In genomic region chr3R:27608536-27608935, dm6 we compare ENCODE assay signal across 4 fruit fly cellular contexts.
TF ChIP-seq lines count a peak whose summit lies in the region.

No protein-coding gene starts in this region.

- TF ChIP-seq CTCF in whole organism, embryonic (GFP tag; optimal IDR thresholded peaks at IDR 0.05; lab: Kevin White, UChicago) = no peak

TF ChIP-seq in whole organism, adult, 20 proteins besides CTCF, POLR2A, EP300 and RAD21:
- peak; percentile 11 for TF ChIP-seq CG5204 (GFP tag; optimal IDR thresholded peaks at IDR 0.05; lab: Kevin White, UChicago)
- no peak for TF ChIP-seq CG12768 (GFP tag; optimal IDR thresholded peaks at IDR 0.05; lab: Kevin White, UChicago)

TF ChIP-seq in whole organism, embryonic, 481 proteins besides CTCF, POLR2A, EP300 and RAD21:
- TF ChIP-seq lab (GFP tag; optimal IDR thresholded peaks at IDR 0.05; lab: Kevin White, UChicago) (peak; percentile 3), chinmo (GFP tag; IDR thresholded peaks at IDR 0.05; lab: Robert Waterston, UW; ENCODE audit: partially characterized antibody) (no peak), grau (tag; optimal IDR thresholded peaks at IDR 0.05; lab: Kevin White, UChicago) (peak; percentile 68), sens (GFP tag; lab: Kevin White, UChicago) (peak; percentile 50), CG7839 (tag; optimal IDR thresholded peaks at IDR 0.05; lab: Kevin White, UChicago) (peak; percentile 16), cwo (GFP tag; optimal IDR thresholded peaks at IDR 0.05; lab: Kevin White, UChicago) (no peak), row (GFP tag; IDR thresholded peaks at IDR 0.05; lab: Robert Waterston, UW) (peak; percentile 39), otp (GFP tag; IDR thresholded peaks at IDR 0.05; lab: Robert Waterston, UW) (no peak), gem (tag; optimal IDR thresholded peaks at IDR 0.05; lab: Kevin White, UChicago) (peak; percentile 22), Ptx1 (GFP tag; IDR thresholded peaks at IDR 0.05; lab: Robert Waterston, UW) (no peak)

TF ChIP-seq in whole organism, prepupa, 60 proteins besides CTCF, POLR2A, EP300 and RAD21:
- TF ChIP-seq Eip78C (GFP tag; lab: Kevin White, UChicago) (peak; percentile 65), fd85E (GFP tag; optimal IDR thresholded peaks at IDR 0.05; lab: Kevin White, UChicago) (no peak)

TF ChIP-seq in whole organism, pupa, 21 proteins besides CTCF, POLR2A, EP300 and RAD21:
- TF ChIP-seq CG9948 (tag; optimal IDR thresholded peaks at IDR 0.05; lab: Kevin White, UChicago) (no peak), fd96Ca (GFP tag; IDR thresholded peaks at IDR 0.05; lab: Robert Waterston, UW) (0 out of 3 replicates have a peak, but pooled peaks have one; percentile 8)
